Worm (Caenorhabditis elegans): Measurements from ENCODE around the gene gly-9.

DNA sequence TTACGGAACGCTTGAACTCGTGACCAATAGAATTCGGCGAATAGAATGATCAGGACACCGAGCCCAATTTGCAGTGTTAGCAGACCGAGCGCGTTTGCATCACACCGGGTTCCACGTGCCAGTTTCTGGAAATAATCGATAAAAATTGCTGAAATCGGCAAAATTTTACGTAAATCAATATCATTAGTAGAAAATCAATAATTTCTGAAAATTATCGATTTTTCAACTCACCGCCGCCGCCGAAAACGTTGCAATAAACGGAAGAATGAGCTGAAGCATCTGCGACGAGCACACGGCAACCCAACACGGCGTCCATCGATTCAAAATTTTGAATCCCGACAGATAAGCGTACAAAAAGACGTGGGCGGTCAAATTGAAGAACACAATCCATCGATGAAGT lies 59.8 kb downstream of the gly-9 start:
- no peak for TF ChIP-seq hlh-4 (tag; optimal IDR thresholded peaks at IDR 0.05)
- no peak for TF ChIP-seq ceh-88 (GFP tag; IDR thresholded peaks at IDR 0.05)

All from whole organism, L1 larva.